Fruit fly (Drosophila melanogaster) whole organism, adult: ENCODE results near the gene dyl.

ENCODE experiments used
- CG11617 ChIP-seq: fragments of 200-800 bp; sonication (Bioruptor generic); optimal IDR thresholded peaks from 2 replicates; lab custom pipeline; 2017; ENCODE audit warnings: mild to moderate bottlenecking, missing biosample characterization, missing genetic modification reagents, missing genetic modification characterization
- CG12768 ChIP-seq: fragments of 200-800 bp; sonication (Bioruptor generic); optimal IDR thresholded peaks from 2 replicates; lab custom pipeline; 2017; ENCODE audit warnings: missing biosample characterization, missing genetic modification characterization, mild to moderate bottlenecking, moderate library complexity, missing genetic modification reagents
- CG14711 ChIP-seq: fragments of 200-800 bp; sonication (Bioruptor generic); optimal IDR thresholded peaks from 2 replicates; lab custom pipeline; 2018; ENCODE audit warnings: missing biosample characterization, mild to moderate bottlenecking, missing genetic modification characterization, moderate library complexity
- CG1620 ChIP-seq: fragments of 200-800 bp; sonication (Bioruptor generic); optimal IDR thresholded peaks from 2 replicates; lab custom pipeline; 2016; ENCODE audit warnings: missing biosample characterization, missing genetic modification characterization
- CG33017 ChIP-seq: fragments of 200-800 bp; sonication (Bioruptor generic); optimal IDR thresholded peaks from 2 replicates; lab custom pipeline; 2018; ENCODE audit warnings: missing biosample characterization, mild to moderate bottlenecking, missing genetic modification characterization, moderate library complexity
- CG5204 ChIP-seq: fragments of 200-800 bp; sonication (Bioruptor generic); optimal IDR thresholded peaks from 2 replicates; lab custom pipeline; 2016; ENCODE audit warnings: missing biosample characterization, missing genetic modification characterization
- CG7045 ChIP-seq: fragments of 200-800 bp; sonication (Bioruptor generic); optimal IDR thresholded peaks from 2 replicates; lab custom pipeline; 2017; ENCODE audit warnings: missing biosample characterization, mild to moderate bottlenecking, missing genetic modification characterization
- CG7101 ChIP-seq: fragments of 200-800 bp; sonication (Bioruptor generic); optimal IDR thresholded peaks from 2 replicates; lab custom pipeline; 2018; ENCODE audit warnings: missing biosample characterization, mild to moderate bottlenecking, missing genetic modification characterization, moderate library complexity
- Clk ChIP-seq: fragments of 200-800 bp; sonication (Bioruptor generic); optimal IDR thresholded peaks from 2 replicates; lab custom pipeline; 2017; ENCODE audit warnings: missing biosample characterization, missing genetic modification characterization
- Crg-1 ChIP-seq: fragments of 200-800 bp; sonication (Bioruptor generic); optimal IDR thresholded peaks from 2 replicates; lab custom pipeline; 2016; ENCODE audit warnings: missing biosample characterization, missing genetic modification characterization
- Hr96 ChIP-seq: fragments of 200-800 bp; sonication (Bioruptor generic); optimal IDR thresholded peaks from 2 replicates; lab custom pipeline; 2016; ENCODE audit warnings: missing biosample characterization, missing genetic modification characterization
- Mnt ChIP-seq: fragments of 200-800 bp; sonication (Bioruptor generic); optimal IDR thresholded peaks from 2 replicates; lab custom pipeline; 2016; ENCODE audit warnings: missing biosample characterization, mild to moderate bottlenecking, missing genetic modification characterization
- bab1 ChIP-seq: fragments of 200-800 bp; sonication (Bioruptor generic); optimal IDR thresholded peaks from 3 replicates; lab custom pipeline; 2019; ENCODE audit warnings: missing biosample characterization, mild to moderate bottlenecking, missing genetic modification characterization, moderate library complexity
- cic ChIP-seq: fragments of 200-800 bp; sonication (Bioruptor generic); optimal IDR thresholded peaks from 2 replicates; lab custom pipeline; 2017; ENCODE audit warnings: missing biosample characterization, mild to moderate bottlenecking, missing genetic modification characterization, moderate library complexity
- cnc ChIP-seq, 2 experiments: fragments of >200 bp; optimal IDR thresholded peaks; 2 replicates each; lab custom pipeline; 2017
- kay ChIP-seq: fragments of 200-800 bp; sonication (Bioruptor generic); peaks from one replicate; lab custom pipeline; 2016; ENCODE audit warnings: missing biosample characterization, missing genetic modification characterization, borderline replicate concordance
- ovo ChIP-seq: fragments of 200-800 bp; sonication (Bioruptor generic); optimal IDR thresholded peaks from 2 replicates; lab custom pipeline; 2016; ENCODE audit warnings: missing biosample characterization, missing genetic modification characterization
- pad ChIP-seq: fragments of 200-800 bp; sonication (Bioruptor generic); optimal IDR thresholded peaks from 3 replicates; lab custom pipeline; 2017; ENCODE audit warnings: missing biosample characterization, missing genetic modification characterization, mild to moderate bottlenecking, moderate library complexity, missing genetic modification reagents
- tj ChIP-seq: fragments of 200-800 bp; sonication (Bioruptor generic); optimal IDR thresholded peaks from 3 replicates; lab custom pipeline; 2017; ENCODE audit warnings: missing biosample characterization, mild to moderate bottlenecking, missing genetic modification characterization, moderate library complexity
- toe ChIP-seq: fragments of 200-800 bp; sonication (Bioruptor generic); optimal IDR thresholded peaks from 2 replicates; lab custom pipeline; 2016; ENCODE audit warnings: missing biosample characterization, missing genetic modification characterization

Gene dyl

dm6 chr3L:4254301-4254834 lies 53.1 kb downstream of the dyl start, which contains the start of the genes ago and CG1265:
TSS of gene ago (minus strand) at chr3L:4254306.
TSS of gene CG1265 (plus strand) at chr3L:4254776.
- no peak for TF ChIP-seq Mnt
- TF ChIP-seq Crg-1 (GFP tag; lab: Kevin White, UChicago): peak; percentile 25
- TF ChIP-seq cic (GFP tag; lab: Kevin White, UChicago): no peak
- TF ChIP-seq CG11617: peak; percentile 59
- peak; percentile 35 for TF ChIP-seq tj
- peak; percentile 44 for TF ChIP-seq pad (GFP tag; lab: Kevin White, UChicago)
- TF ChIP-seq cnc (optimal IDR thresholded peaks at IDR 0.05; lab: Kevin White, UChicago): no peak
- peak; percentile 41 for TF ChIP-seq toe
- TF ChIP-seq CG14711 (tag; lab: Kevin White, UChicago): peak; percentile 64
- peak; percentile 50 for TF ChIP-seq CG7045
- peak; percentile 42 for TF ChIP-seq CG33017 (tag; lab: Kevin White, UChicago)
- peak; percentile 19 for TF ChIP-seq CG1620 (GFP tag; lab: Kevin White, UChicago)
- TF ChIP-seq Hr96 (GFP tag; lab: Kevin White, UChicago): no peak
- peak; percentile 5 for TF ChIP-seq ovo (GFP tag; lab: Kevin White, UChicago)
- no peak for TF ChIP-seq CG12768 (GFP tag; lab: Kevin White, UChicago)
- no peak for TF ChIP-seq CG5204
- TF ChIP-seq bab1 (GFP tag; lab: Kevin White, UChicago): peak; percentile 40
- TF ChIP-seq CG7101: peak; percentile 73
- no peak for TF ChIP-seq kay (GFP tag; lab: Kevin White, UChicago)
- no peak for TF ChIP-seq Clk (GFP tag; lab: Kevin White, UChicago)

- no peak for TF ChIP-seq kay (GFP tag; lab: Kevin White, UChicago)
- no peak for TF ChIP-seq CG33017 (tag; lab: Kevin White, UChicago)
- TF ChIP-seq Mnt: peak; percentile 79
- peak; percentile 4 for TF ChIP-seq cic (GFP tag; lab: Kevin White, UChicago)
- peak; percentile 35 for TF ChIP-seq pad (GFP tag; lab: Kevin White, UChicago)
Measured at dm6 chr3L:4253611-4254300, 53.8 kb downstream of the dyl start.

- TF ChIP-seq cic (GFP tag; lab: Kevin White, UChicago) (no peak), CG12768 (GFP tag; lab: Kevin White, UChicago) (no peak), CG7045 (no peak), CG5204 (no peak)
Measured at dm6 chr3L:4252862-4253610, 54.5 kb downstream of the dyl start.

dm6 chr3L:4252121-4252861 lies 55.2 kb downstream of the dyl start:
- TF ChIP-seq ovo (GFP tag; lab: Kevin White, UChicago) (peak; percentile 92), cic (GFP tag; lab: Kevin White, UChicago) (no peak), cnc (optimal IDR thresholded peaks at IDR 0.05; lab: Kevin White, UChicago) (peak in 1 of 2 experiments; percentile 43)
